Worm (Caenorhabditis elegans) whole organism, L3 larva: ENCODE measurements around the gene fmo-3.

Experiments used
- ceh-82 ChIP-seq: fragments of 150-350 bp; optimal IDR thresholded peaks from 2 replicates; lab custom pipeline; 2014; ENCODE audit warnings: missing biosample characterization, missing genetic modification characterization
- elt-2 ChIP-seq: sonication (generic microtip); optimal IDR thresholded peaks from 2 replicates; lab custom pipeline; 2016; ENCODE audit warnings: missing genetic modification reagents, mild to moderate bottlenecking, missing genetic modification characterization, missing compliant biosample characterization
- nhr-237 ChIP-seq: fragments of 150-350 bp; optimal IDR thresholded peaks from 2 replicates; lab custom pipeline; 2014; ENCODE audit warnings: missing biosample characterization, missing genetic modification characterization
- ztf-11 ChIP-seq: fragments of 150-350 bp; optimal IDR thresholded peaks from 2 replicates; lab custom pipeline; 2014; ENCODE audit warnings: missing biosample characterization, missing genetic modification characterization

ce11 chrIII:10706972-10707438 is 12.5 kb downstream of the fmo-3 start, which contains the start of the genes Y39A1A.21 and Y39A1A.22:
- peak; percentile 64 for TF ChIP-seq elt-2
- peak; percentile 1 for TF ChIP-seq ceh-82
- no peak for TF ChIP-seq nhr-237 (tag; lab: Kevin White, UChicago)
- no peak for TF ChIP-seq ztf-11 (tag; lab: Kevin White, UChicago)
